Worm (Caenorhabditis elegans): ENCODE measurements around the gene F08G2.5.

- TF ChIP-seq ama-1 (optimal IDR thresholded peaks at IDR 0.05), result no peak
- no peak for TF ChIP-seq ets-7 (tag; optimal IDR thresholded peaks at IDR 0.05)
- TF ChIP-seq ceh-13 (GFP tag; optimal IDR thresholded peaks at IDR 0.05), result no peak
- no peak for TF ChIP-seq scrt-1 (GFP tag; IDR thresholded peaks at IDR 0.05)
- TF ChIP-seq pes-1 (GFP tag; IDR thresholded peaks at IDR 0.05), result no peak
These were observed 49.0 kb upstream of the F08G2.5 start, which contains the start of gene hda-10 for ce11 chrII:13882405-13882804.
